Fruit fly (Drosophila melanogaster): Measurements from ENCODE around the gene CG42512.

- no peak for TF ChIP-seq pan (optimal IDR thresholded peaks at IDR 0.05)
- no peak for TF ChIP-seq usp (GFP tag; optimal IDR thresholded peaks at IDR 0.05)
- TF ChIP-seq psq (optimal IDR thresholded peaks at IDR 0.05): no peak
- no peak for TF ChIP-seq CG8478 (optimal IDR thresholded peaks at IDR 0.05)
- no peak for TF ChIP-seq EcR (GFP tag; optimal IDR thresholded peaks at IDR 0.05)
- TF ChIP-seq Dll (optimal IDR thresholded peaks at IDR 0.05): no peak
Observed at dm6 chrX:16689339-16689738, 38.2 kb downstream of the CG42512 start.

Measured in whole organism.